Worm (Caenorhabditis elegans) whole organism, L4 larva: ENCODE results near the gene R148.3.
A peak's percentile ranks its signal among the peaks of the same experiment; 100 is the strongest.

Experiments used
- F10B5.3 ChIP-seq: sonication (generic microtip); optimal IDR thresholded peaks from 2 replicates; lab custom pipeline; 2016; ENCODE audit warnings: mild to moderate bottlenecking, missing genetic modification characterization, missing compliant biosample characterization
- F26F4.8 ChIP-seq: fragments of 200-800 bp; sonication (Bioruptor generic); conservative IDR thresholded peaks from 2 replicates; pipeline ENCODE4 v1.3.6; 2022; ENCODE audit warnings: missing genetic modification characterization, missing compliant biosample characterization
- F44E2.7 ChIP-seq: fragments of 200-800 bp; sonication (Bioruptor generic); IDR thresholded peaks from 2 replicates; pipeline ENCODE4 v2.1.2; 2022; ENCODE audit warnings: missing genetic modification characterization, missing compliant biosample characterization
- R02D3.7 ChIP-seq: fragments of 150-350 bp; sonication (generic microtip); optimal IDR thresholded peaks from 3 replicates; lab custom pipeline; 2014; ENCODE audit warnings: missing biosample characterization, missing genetic modification characterization
- T20F7.1 ChIP-seq: fragments of 200-800 bp; sonication (Bioruptor generic); optimal IDR thresholded peaks from 2 replicates; lab custom pipeline; 2018; ENCODE audit warnings: mild to moderate bottlenecking, missing genetic modification characterization, missing compliant biosample characterization
- T26A8.4 ChIP-seq: fragments of 200-800 bp; sonication (Bioruptor generic); IDR thresholded peaks from 2 replicates; pipeline ENCODE4 v1.3.6; 2022; ENCODE audit warnings: missing genetic modification characterization, missing compliant biosample characterization
- Y105C5A.15 ChIP-seq: fragments of 200-800 bp; sonication (Bioruptor generic); IDR thresholded peaks from 2 replicates; pipeline ENCODE4 v1.3.6; 2022; ENCODE audit warnings: missing genetic modification characterization, missing compliant biosample characterization
- Y48G9A.11 ChIP-seq: fragments of 200-800 bp; sonication (Bioruptor generic); IDR thresholded peaks from 2 replicates; pipeline ENCODE4 v1.3.6; 2022; ENCODE audit warnings: missing genetic modification reagents, missing genetic modification characterization, missing compliant biosample characterization
- aly-2 ChIP-seq: sonication (generic microtip); optimal IDR thresholded peaks from 2 replicates; lab custom pipeline; 2018; ENCODE audit warnings: missing biosample characterization, missing genetic modification characterization
- arid-1 ChIP-seq: fragments of 200-800 bp; sonication (Bioruptor generic); conservative IDR thresholded peaks from 2 replicates; pipeline ENCODE4 v1.3.6; 2022; ENCODE audit warnings: missing genetic modification reagents, missing genetic modification characterization, missing compliant biosample characterization
- ceh-32 ChIP-seq: sonication (generic microtip); optimal IDR thresholded peaks from 2 replicates; lab custom pipeline; 2016; ENCODE audit warnings: mild to moderate bottlenecking, missing genetic modification characterization, missing compliant biosample characterization; ENCODE audit not compliant: poor library complexity
- ceh-62 ChIP-seq: sonication (generic microtip); optimal IDR thresholded peaks from 2 replicates; lab custom pipeline; 2017; ENCODE audit warnings: missing biosample characterization, missing genetic modification characterization
- ceh-82 ChIP-seq: sonication (generic microtip); optimal IDR thresholded peaks from 2 replicates; lab custom pipeline; 2017; ENCODE audit warnings: missing biosample characterization, missing genetic modification characterization
- ctbp-1 ChIP-seq: fragments of 200-800 bp; sonication (Bioruptor generic); IDR thresholded peaks from 2 replicates; pipeline ENCODE4 v1.3.6; 2022; ENCODE audit warnings: missing genetic modification reagents, missing genetic modification characterization, missing compliant biosample characterization
- daf-12 ChIP-seq: fragments of 150-350 bp; optimal IDR thresholded peaks from 2 replicates; lab custom pipeline; 2014; ENCODE audit warnings: missing biosample characterization, missing genetic modification reagents, missing genetic modification characterization
- dmd-6 ChIP-seq: fragments of 200-800 bp; sonication (Bioruptor generic); IDR thresholded peaks from 2 replicates; pipeline ENCODE4 v1.3.6; 2022; ENCODE audit warnings: missing genetic modification reagents, missing genetic modification characterization, missing compliant biosample characterization
- dpl-1 ChIP-seq: fragments of 150-350 bp; optimal IDR thresholded peaks from 2 replicates; lab custom pipeline; 2014; ENCODE audit warnings: missing biosample characterization, missing genetic modification reagents, missing genetic modification characterization
- duxl-1 ChIP-seq: sonication (generic microtip); optimal IDR thresholded peaks from 2 replicates; lab custom pipeline; 2016; ENCODE audit warnings: mild to moderate bottlenecking, missing genetic modification characterization, moderate library complexity, missing compliant biosample characterization; ENCODE audit not compliant: poor library complexity
- egl-27 ChIP-seq: sonication (generic microtip); optimal IDR thresholded peaks from 3 replicates; lab custom pipeline; 2017; ENCODE audit warnings: missing biosample characterization, missing genetic modification reagents, missing genetic modification characterization
- egl-43 ChIP-seq: fragments of 200-800 bp; sonication (Bioruptor generic); IDR thresholded peaks from 2 replicates; pipeline ENCODE4 v1.3.6; 2022; ENCODE audit warnings: missing genetic modification reagents, missing genetic modification characterization, missing compliant biosample characterization
- hif-1 ChIP-seq, 2 experiments: sonication (generic microtip); optimal IDR thresholded peaks; 2 replicates each; lab custom pipeline; 2016 to 2017; ENCODE audit warnings: missing compliant biosample characterization in 2 of 2, missing genetic modification characterization in 2 of 2, missing genetic modification reagents in 2 of 2, missing genotype in 2 of 2, mild to moderate bottlenecking in 1 of 2
- hlh-11 ChIP-seq: fragments of 200-800 bp; sonication (Bioruptor generic); optimal IDR thresholded peaks from 2 replicates; lab custom pipeline; 2018; ENCODE audit warnings: mild to moderate bottlenecking, missing genetic modification characterization, missing compliant biosample characterization
- hmg-1.1 ChIP-seq: fragments of 200-800 bp; sonication (Bioruptor generic); IDR thresholded peaks from 2 replicates; pipeline ENCODE4 v1.3.6; 2022; ENCODE audit warnings: missing genetic modification reagents, missing genetic modification characterization, missing compliant biosample characterization
- lin-13 ChIP-seq: fragments of 150-350 bp; optimal IDR thresholded peaks from 2 replicates; lab custom pipeline; 2014; ENCODE audit warnings: missing biosample characterization, missing genetic modification reagents, missing genetic modification characterization
- lin-15B ChIP-seq: fragments of 150-350 bp; sonication (generic microtip); optimal IDR thresholded peaks from 3 replicates; lab custom pipeline; 2014; ENCODE audit warnings: missing biosample characterization, missing genetic modification characterization
- lin-38 ChIP-seq: fragments of 200-800 bp; sonication (Bioruptor generic); IDR thresholded peaks from 2 replicates; pipeline ENCODE4 v1.3.6; 2022; ENCODE audit warnings: missing genetic modification reagents, missing genetic modification characterization, missing compliant biosample characterization
- lir-3 ChIP-seq: sonication (generic microtip); optimal IDR thresholded peaks from 2 replicates; lab custom pipeline; 2016; ENCODE audit warnings: mild to moderate bottlenecking, missing genetic modification characterization, missing compliant biosample characterization
- lsy-2 ChIP-seq, 2 experiments: fragments of 150-350 bp in 1 of 2; sonication (generic microtip) in 1 of 2; optimal IDR thresholded peaks; 2 replicates each; lab custom pipeline; 2014 to 2017; ENCODE audit warnings: missing biosample characterization in 2 of 2, missing genetic modification characterization in 2 of 2
- mdl-1 ChIP-seq, 2 experiments: fragments of 150-350 bp in 1 of 2; sonication (generic microtip) in 1 of 2; optimal IDR thresholded peaks; 2 replicates each; lab custom pipeline; 2014 to 2017; ENCODE audit warnings: missing biosample characterization in 2 of 2, missing genetic modification characterization in 2 of 2
- mes-2 ChIP-seq: sonication (generic microtip); optimal IDR thresholded peaks from 2 replicates; lab custom pipeline; 2016; ENCODE audit warnings: missing genotype, mild to moderate bottlenecking, missing genetic modification characterization, missing compliant biosample characterization; ENCODE audit not compliant: poor library complexity, severe bottlenecking
- mxl-2 ChIP-seq: fragments of 200-800 bp; sonication (Bioruptor generic); conservative IDR thresholded peaks from 2 replicates; pipeline ENCODE4 v1.3.6; 2022; ENCODE audit warnings: missing genetic modification reagents, missing genetic modification characterization, missing compliant biosample characterization
- mxl-3 ChIP-seq: fragments of 200-800 bp; sonication (Bioruptor generic); optimal IDR thresholded peaks from 2 replicates; lab custom pipeline; 2018; ENCODE audit warnings: mild to moderate bottlenecking, missing genetic modification characterization, missing compliant biosample characterization
- nhr-11 ChIP-seq: fragments of 150-350 bp; optimal IDR thresholded peaks from 2 replicates; lab custom pipeline; 2014; ENCODE audit warnings: missing biosample characterization, missing genetic modification characterization
- nhr-111 ChIP-seq: fragments of 200-800 bp; sonication (Bioruptor generic); optimal IDR thresholded peaks from 2 replicates; lab custom pipeline; 2018; ENCODE audit warnings: mild to moderate bottlenecking, missing genetic modification characterization, missing compliant biosample characterization
- nhr-237 ChIP-seq: sonication (generic microtip); optimal IDR thresholded peaks from 2 replicates; lab custom pipeline; 2017; ENCODE audit warnings: missing biosample characterization, missing genetic modification characterization
- nhr-41 ChIP-seq: fragments of 200-800 bp; sonication (Bioruptor generic); IDR thresholded peaks from 2 replicates; pipeline ENCODE4 v1.3.6; 2022; ENCODE audit warnings: missing genetic modification reagents, missing genetic modification characterization, missing compliant biosample characterization
- nhr-42 ChIP-seq: fragments of 200-800 bp; sonication (Bioruptor generic); IDR thresholded peaks from 2 replicates; pipeline ENCODE4 v1.3.6; 2022; ENCODE audit warnings: missing genetic modification characterization, missing compliant biosample characterization
- nhr-48 ChIP-seq: sonication (generic microtip); optimal IDR thresholded peaks from 2 replicates; lab custom pipeline; 2016; ENCODE audit warnings: mild to moderate bottlenecking, missing genetic modification characterization, missing compliant biosample characterization
- pha-4 ChIP-seq, 2 experiments: fragments of 150-350 bp in 1 of 2; fragments of 200-800 bp in 1 of 2; sonication (Bioruptor generic) in 1 of 2; IDR thresholded peaks in 1 of 2; optimal IDR thresholded peaks in 1 of 2; 2 replicates each; pipeline versions ENCODE4 v1.3.6 to Lab custom; 2014 to 2022; ENCODE audit warnings: missing genetic modification characterization in 2 of 2, missing genetic modification reagents in 2 of 2, missing biosample characterization in 1 of 2, missing compliant biosample characterization in 1 of 2
- rbr-2 ChIP-seq: sonication (generic microtip); optimal IDR thresholded peaks from 2 replicates; lab custom pipeline; 2016; ENCODE audit warnings: missing genotype, missing genetic modification characterization, missing compliant biosample characterization
- saeg-2 ChIP-seq: fragments of 200-800 bp; sonication (Bioruptor generic); IDR thresholded peaks from 2 replicates; pipeline ENCODE4 v1.3.6; 2022; ENCODE audit warnings: missing genetic modification reagents, missing genetic modification characterization, missing compliant biosample characterization
- sdz-12 ChIP-seq: fragments of 200-800 bp; sonication (Bioruptor generic); optimal IDR thresholded peaks from 2 replicates; lab custom pipeline; 2018; ENCODE audit warnings: mild to moderate bottlenecking, missing genetic modification characterization, missing compliant biosample characterization
- set-16 ChIP-seq: fragments of 200-800 bp; sonication (Bioruptor generic); IDR thresholded peaks from 2 replicates; pipeline ENCODE4 v1.3.6; 2022; ENCODE audit warnings: missing genetic modification reagents, missing genetic modification characterization, missing compliant biosample characterization
- spr-1 ChIP-seq: sonication (generic microtip); optimal IDR thresholded peaks from 2 replicates; lab custom pipeline; 2016; ENCODE audit warnings: mild to moderate bottlenecking, missing genetic modification characterization, missing compliant biosample characterization
- tra-1 ChIP-seq: fragments of 200-800 bp; sonication (Bioruptor generic); IDR thresholded peaks from 2 replicates; pipeline ENCODE4 v1.3.6; 2022; ENCODE audit warnings: missing genetic modification reagents, missing genetic modification characterization, missing compliant biosample characterization
- unc-130 ChIP-seq: sonication (generic microtip); optimal IDR thresholded peaks from 2 replicates; lab custom pipeline; 2016; ENCODE audit warnings: missing genetic modification reagents, missing genetic modification characterization, missing compliant biosample characterization
- unc-39 ChIP-seq: sonication (generic microtip); optimal IDR thresholded peaks from 2 replicates; lab custom pipeline; 2017; ENCODE audit warnings: missing biosample characterization, missing genetic modification characterization
- vab-7 ChIP-seq: fragments of 200-800 bp; sonication (Bioruptor generic); IDR thresholded peaks from 2 replicates; pipeline ENCODE4 v1.3.6; 2022; ENCODE audit warnings: missing genetic modification reagents, missing genetic modification characterization, missing compliant biosample characterization
- zag-1 ChIP-seq: fragments of 150-350 bp; optimal IDR thresholded peaks from 2 replicates; lab custom pipeline; 2014; ENCODE audit warnings: missing biosample characterization, missing genetic modification characterization
- zip-2 ChIP-seq: fragments of 150-350 bp; optimal IDR thresholded peaks from 2 replicates; lab custom pipeline; 2014; ENCODE audit warnings: missing biosample characterization, missing genetic modification characterization
- ztf-7 ChIP-seq: fragments of 150-350 bp; optimal IDR thresholded peaks from 2 replicates; lab custom pipeline; 2014; ENCODE audit warnings: missing biosample characterization, missing genetic modification characterization

The R148.3 gene

ce11 chrIII:3174985-3175384 lies at the start of gene R148.3:
R148.3 (plus strand) TSS chrIII:3175331.
- TF ChIP-seq R02D3.7 (tag; lab: Kevin White, UChicago), result no peak
- TF ChIP-seq daf-12 (tag; lab: Kevin White, UChicago), result no peak
- peak; percentile 68 for TF ChIP-seq lin-38
- TF ChIP-seq dmd-6 (GFP tag; lab: Robert Waterston, UW), result no peak
- no peak for TF ChIP-seq ceh-32 (tag; lab: Kevin White, UChicago)
- TF ChIP-seq ceh-82 (tag; lab: Kevin White, UChicago), result no peak
- no peak for TF ChIP-seq vab-7
- TF ChIP-seq egl-27 (tag; lab: Kevin White, UChicago), result no peak
- peak in 1 of 2 experiments; percentile 27 for TF ChIP-seq hif-1 (tag; optimal IDR thresholded peaks at IDR 0.05; lab: Kevin White, UChicago)
- peak; percentile 38 for TF ChIP-seq dpl-1 (GFP tag; lab: Kevin White, UChicago)
- no peak for TF ChIP-seq nhr-111 (GFP tag; lab: Kevin White, UChicago)
- no peak for TF ChIP-seq sdz-12 (GFP tag; lab: Kevin White, UChicago)
- peak in 1 of 2 experiments; percentile 49 for TF ChIP-seq lsy-2 (tag; optimal IDR thresholded peaks at IDR 0.05; lab: Kevin White, UChicago)
- no peak for TF ChIP-seq aly-2 (tag; lab: Kevin White, UChicago)
- peak; percentile 1 for TF ChIP-seq nhr-48 (tag; lab: Kevin White, UChicago)
- no peak for TF ChIP-seq ceh-62 (tag; lab: Kevin White, UChicago)
- TF ChIP-seq T26A8.4 (GFP tag; lab: Robert Waterston, UW), result no peak
- TF ChIP-seq F10B5.3, result no peak
- no peak for TF ChIP-seq lir-3 (tag; lab: Kevin White, UChicago)
- no peak for TF ChIP-seq mxl-2 (GFP tag; lab: Robert Waterston, UW)
- TF ChIP-seq F44E2.7 (GFP tag; lab: Robert Waterston, UW), result no peak
- TF ChIP-seq mdl-1 (tag; optimal IDR thresholded peaks at IDR 0.05; lab: Kevin White, UChicago), result peak; percentile 69 to 83
- no peak for TF ChIP-seq set-16 (GFP tag; lab: Robert Waterston, UW)
- no peak for TF ChIP-seq T20F7.1 (GFP tag; lab: Kevin White, UChicago)
- peak; percentile 53; the same call in 1 of the 2 replicates for TF ChIP-seq hmg-1.1 (GFP tag; lab: Robert Waterston, UW)
- peak; percentile 50 for TF ChIP-seq lin-13 (GFP tag; lab: Kevin White, UChicago)
- TF ChIP-seq unc-39 (tag; lab: Kevin White, UChicago), result no peak
- TF ChIP-seq saeg-2, result no peak
- TF ChIP-seq tra-1 (GFP tag; lab: Robert Waterston, UW), result no peak
- TF ChIP-seq hlh-11, result peak; percentile 15
- TF ChIP-seq nhr-41 (GFP tag; lab: Robert Waterston, UW), result no peak
- peak; percentile 92 for TF ChIP-seq mxl-3 (GFP tag; lab: Kevin White, UChicago)
- TF ChIP-seq Y105C5A.15 (GFP tag; lab: Robert Waterston, UW), result no peak
- no peak for TF ChIP-seq zip-2
- TF ChIP-seq ctbp-1 (GFP tag; lab: Robert Waterston, UW), result no peak
- TF ChIP-seq nhr-11 (tag; lab: Kevin White, UChicago), result no peak
- TF ChIP-seq unc-130 (GFP tag; lab: Kevin White, UChicago), result peak; percentile 59
- TF ChIP-seq ztf-7 (tag; lab: Kevin White, UChicago), result no peak
- TF ChIP-seq duxl-1 (tag; lab: Kevin White, UChicago), result peak; percentile 42
- TF ChIP-seq arid-1 (GFP tag; lab: Robert Waterston, UW), result 0 out of 2 replicates have a peak, but pooled peaks have one; percentile 40
- no peak for TF ChIP-seq zag-1 (tag; lab: Kevin White, UChicago)
- no peak for TF ChIP-seq lin-15B (tag; lab: Kevin White, UChicago)
- TF ChIP-seq nhr-42 (GFP tag; lab: Robert Waterston, UW), result no peak
- peak; percentile 53; the same call in 1 of the 2 replicates for TF ChIP-seq pha-4 (GFP tag; IDR thresholded peaks at IDR 0.05; lab: Robert Waterston, UW)
- no peak for TF ChIP-seq pha-4 (tag; optimal IDR thresholded peaks at IDR 0.05; lab: Kevin White, UChicago)
- no peak for TF ChIP-seq rbr-2 (tag; lab: Kevin White, UChicago)
- peak; percentile 22 for TF ChIP-seq spr-1
- no peak for TF ChIP-seq Y48G9A.11 (GFP tag; lab: Robert Waterston, UW)
- no peak for TF ChIP-seq F26F4.8 (GFP tag; lab: Robert Waterston, UW)
- no peak for TF ChIP-seq egl-43 (GFP tag; lab: Robert Waterston, UW)
- peak; percentile 88 for TF ChIP-seq mes-2 (tag; lab: Kevin White, UChicago)
- no peak for TF ChIP-seq nhr-237 (tag; lab: Kevin White, UChicago)
